Worm (Caenorhabditis elegans) whole organism, L4/young adult: Measurements from ENCODE around the gene pals-29.

ENCODE experiments used
- W03F9.2 ChIP-seq: fragments of 150-350 bp; optimal IDR thresholded peaks from 2 replicates; lab custom pipeline; 2014; ENCODE audit warnings: missing biosample characterization, missing genetic modification characterization
- dao-5 ChIP-seq: sonication (generic microtip); optimal IDR thresholded peaks from 2 replicates; lab custom pipeline; 2016; ENCODE audit warnings: missing genotype, missing genetic modification characterization, moderate library complexity, missing compliant biosample characterization
- him-1 ChIP-seq: sonication (generic microtip); optimal IDR thresholded peaks from 2 replicates; lab custom pipeline; 2016; ENCODE audit warnings: missing genotype, missing genetic modification reagents, missing genetic modification characterization, missing compliant biosample characterization

ce11 chrIV:14506995-14507394 lies 35.4 kb downstream of the pals-29 start:
- no peak for TF ChIP-seq W03F9.2 (tag; lab: Kevin White, UChicago)
- TF ChIP-seq him-1 (tag; lab: Kevin White, UChicago) = no peak
- no peak for TF ChIP-seq dao-5 (tag; lab: Kevin White, UChicago)
